Fruit fly (Drosophila melanogaster) whole organism, larva: ENCODE measurements around the gene CG15370.
A peak's percentile ranks its signal among the peaks of the same experiment; 100 is the strongest.

Experiments
- noc ChIP-seq: fragments of 200-800 bp; sonication (Bioruptor generic); optimal IDR thresholded peaks from 3 replicates; lab custom pipeline; 2019; ENCODE audit warnings: missing biosample characterization, mild to moderate bottlenecking, missing genetic modification characterization, moderate library complexity

CG15370 gene

DNA sequence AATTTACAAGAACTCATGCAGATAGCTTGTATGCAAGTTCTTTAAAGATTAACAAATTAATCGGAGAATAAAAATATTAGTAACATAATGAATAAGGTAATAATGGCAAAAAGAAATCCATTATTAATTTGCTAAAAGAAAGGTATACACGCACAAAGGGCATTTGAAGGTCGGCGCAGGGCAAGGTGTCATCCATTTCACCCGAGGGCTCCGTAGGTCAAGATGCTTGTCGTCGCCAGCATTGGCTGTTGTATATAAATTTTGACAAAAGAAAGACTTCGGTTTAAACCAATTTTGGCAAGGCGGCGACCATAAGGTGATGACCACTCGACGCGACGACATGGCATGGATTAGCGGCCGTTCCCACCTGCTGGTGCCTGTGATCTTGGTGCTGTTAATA, at the start of gene CG15370:
Gene CG15370, plus strand, starts transcription at position 301 of the 400 bp plus-strand sequence.
- no peak for TF ChIP-seq noc (tag; lab: Kevin White, UChicago)

dm6 chrX:9187429-9187828, 37.8 kb upstream of the CG15370 start:
- TF ChIP-seq noc (tag; lab: Kevin White, UChicago) = no peak

DNA sequence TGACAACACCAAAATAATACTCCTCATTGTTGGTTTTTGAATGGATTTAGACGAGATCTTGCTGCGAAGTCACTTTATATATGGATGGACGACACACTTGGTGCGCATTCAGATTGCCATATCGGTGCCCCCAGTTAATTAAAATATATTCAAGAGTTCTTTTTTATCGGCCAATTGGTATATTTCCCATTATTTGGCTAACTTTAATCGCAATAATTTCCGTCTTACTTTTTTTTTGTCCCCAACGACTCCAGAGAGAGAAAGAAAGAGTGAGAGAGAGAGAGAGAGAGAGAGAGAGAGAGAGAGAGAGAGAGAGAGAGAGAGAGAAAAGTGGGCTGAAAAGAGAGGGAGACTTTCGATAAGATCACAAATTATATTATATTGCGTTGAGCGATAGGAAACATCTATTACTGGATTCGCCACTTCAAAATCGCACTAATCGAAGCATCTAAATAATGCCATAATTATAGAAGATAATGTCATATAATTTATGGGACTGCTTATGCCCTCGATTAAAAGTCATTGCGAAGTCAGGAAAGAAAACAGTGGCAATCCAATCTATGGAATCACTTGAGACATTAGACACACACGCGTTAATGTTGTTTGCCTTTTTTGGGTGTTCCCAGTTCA, 34.6 kb upstream of the CG15370 start, which contains the start of gene CG12115:
Gene CG12115, minus strand, starts transcription at position 51 of the 630 bp plus-strand sequence.
- TF ChIP-seq noc (tag; lab: Kevin White, UChicago) = no peak

DNA sequence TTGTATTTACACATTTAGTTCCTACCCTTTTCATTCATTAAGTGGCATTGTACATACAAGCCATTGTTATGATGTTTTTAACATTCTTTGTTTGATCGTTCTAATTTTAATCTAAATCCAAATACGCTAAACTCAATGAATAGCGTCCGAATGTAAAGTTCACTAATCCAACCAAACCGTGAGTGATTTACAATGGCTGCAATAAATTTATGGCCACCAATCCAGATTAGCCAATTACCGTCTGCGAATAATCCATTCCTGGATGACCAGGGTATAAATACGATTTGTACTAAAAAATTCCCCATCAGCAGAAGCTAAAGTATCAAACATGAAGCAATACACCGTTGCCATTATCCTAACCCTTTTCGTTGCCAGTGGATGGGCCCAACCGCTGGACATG, 33.9 kb upstream of the CG15370 start, which contains the start of gene CG12057:
Gene CG12057, plus strand, starts transcription at position 301 of the 400 bp plus-strand sequence.
- no peak for TF ChIP-seq noc (tag; lab: Kevin White, UChicago)

DNA sequence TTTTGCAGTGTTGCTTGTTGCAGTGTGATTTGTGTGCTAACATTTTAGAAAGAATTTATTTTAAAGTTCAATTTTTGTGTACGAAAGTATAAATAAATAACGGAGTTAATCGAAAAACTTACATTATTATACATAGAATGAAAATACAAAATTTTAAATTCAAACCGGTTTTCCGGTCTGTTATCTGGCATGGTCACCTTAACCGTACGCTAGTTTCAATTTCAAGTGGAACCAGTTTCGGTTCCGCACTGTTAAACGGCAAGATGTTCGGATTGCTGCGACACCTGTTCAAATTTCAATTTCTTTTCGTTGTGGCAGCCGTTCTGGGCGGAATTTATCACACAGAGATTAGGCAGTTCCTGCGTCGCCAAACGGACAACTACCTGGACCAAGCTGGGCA, 32.8 kb upstream of the CG15370 start, which contains the start of gene CG12056:
Gene CG12056, plus strand, starts transcription at position 241 of the 400 bp plus-strand sequence.
- no peak for TF ChIP-seq noc (tag; lab: Kevin White, UChicago)

- TF ChIP-seq noc (tag; lab: Kevin White, UChicago) = peak; percentile 30
Observed at dm6 chrX:9193604-9194003, 31.6 kb upstream of the CG15370 start, which contains the start of gene CG12106. Gene CG12106, plus strand, starts transcription at chrX:9193898.

DNA sequence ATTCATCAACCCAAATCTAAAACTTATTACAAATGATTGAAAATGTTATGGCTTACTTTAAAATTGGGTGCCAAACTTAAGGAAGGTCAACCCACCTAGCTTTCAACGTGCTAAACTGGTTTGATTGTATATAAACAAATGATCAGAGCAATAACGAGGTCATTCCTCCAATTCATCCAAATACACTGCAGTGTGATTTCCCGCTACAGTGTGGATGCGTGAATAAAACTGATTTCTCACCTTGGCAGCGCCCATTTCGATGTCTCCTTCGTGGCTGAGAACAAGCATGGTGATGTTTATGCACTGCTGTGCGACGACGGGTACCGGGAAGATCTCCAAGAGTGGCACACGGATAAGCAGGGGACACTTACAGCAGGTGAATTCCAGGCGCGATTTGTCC, 29.9 kb upstream of the CG15370 start:
- TF ChIP-seq noc (tag; lab: Kevin White, UChicago) = no peak

- peak; percentile 68 for TF ChIP-seq noc (tag; lab: Kevin White, UChicago)
Observed at dm6 chrX:9196362-9196761, 28.9 kb upstream of the CG15370 start, which contains the start of gene CG12118. Gene CG12118, minus strand, starts transcription at chrX:9196414.

dm6 chrX:9200234-9200633, 25.0 kb upstream of the CG15370 start:
- no peak for TF ChIP-seq noc (tag; lab: Kevin White, UChicago)

DNA sequence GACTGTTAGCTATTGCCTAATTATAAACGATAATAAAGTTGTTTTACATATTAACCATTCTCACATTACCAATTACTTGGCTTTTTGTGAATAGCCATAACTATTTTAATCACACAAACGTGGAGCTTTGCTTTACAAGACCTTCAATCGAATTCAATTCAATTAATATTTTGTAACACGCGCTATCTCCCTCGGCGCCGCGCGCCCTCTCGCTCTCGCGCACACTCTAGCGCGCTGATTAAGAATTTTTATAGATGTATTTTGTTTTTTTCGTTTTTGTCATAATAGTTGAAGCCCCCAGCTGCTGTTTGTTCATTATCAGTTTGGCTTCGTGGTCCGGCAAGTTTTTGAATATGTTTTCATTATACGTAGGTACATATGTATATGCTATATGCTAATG, 24.2 kb upstream of the CG15370 start:
- TF ChIP-seq noc (tag; lab: Kevin White, UChicago) = no peak

DNA sequence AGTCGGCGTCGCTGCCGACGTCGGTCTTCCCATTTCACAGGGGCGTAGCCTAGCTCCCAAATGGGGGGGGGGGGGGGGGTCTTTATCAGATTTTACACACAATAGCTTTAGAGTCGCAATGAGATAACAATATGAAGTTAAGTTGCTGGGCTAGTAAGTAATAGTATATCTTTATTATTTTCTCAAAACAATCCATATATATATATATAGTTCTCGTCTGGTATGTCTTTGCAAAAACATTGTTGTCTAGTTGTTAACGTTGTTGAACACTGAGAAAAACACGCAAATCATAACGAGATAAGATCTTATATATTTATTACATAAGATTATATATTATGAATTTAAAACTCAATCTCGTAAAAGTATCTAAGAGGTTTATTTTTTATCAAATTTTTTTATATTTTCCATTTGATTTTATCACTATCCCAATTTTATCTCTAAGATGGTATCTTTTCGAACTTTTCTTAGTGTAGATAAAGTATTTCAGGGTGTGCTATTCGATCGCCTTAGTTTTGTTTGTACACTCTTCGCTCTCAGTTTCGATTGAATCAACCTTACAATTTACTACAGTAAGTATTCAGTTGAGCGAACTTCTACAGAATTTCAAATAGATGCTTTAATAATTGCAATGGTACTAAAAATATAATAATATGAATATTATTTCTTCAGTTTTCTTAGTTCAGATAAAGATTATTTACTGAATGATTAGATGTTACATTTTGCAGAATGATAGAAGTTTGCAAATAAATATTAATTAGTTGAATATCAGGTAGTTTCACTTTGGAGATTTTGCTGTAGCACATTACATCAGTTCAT, 23.2 kb upstream of the CG15370 start:
- peak; percentile 91 for TF ChIP-seq noc (tag; lab: Kevin White, UChicago)

- no peak for TF ChIP-seq noc (tag; lab: Kevin White, UChicago)
Observed at dm6 chrX:9210787-9211186, 14.4 kb upstream of the CG15370 start, which contains the start of gene SmydA-9. Gene SmydA-9, minus strand, starts transcription at chrX:9210887.

DNA sequence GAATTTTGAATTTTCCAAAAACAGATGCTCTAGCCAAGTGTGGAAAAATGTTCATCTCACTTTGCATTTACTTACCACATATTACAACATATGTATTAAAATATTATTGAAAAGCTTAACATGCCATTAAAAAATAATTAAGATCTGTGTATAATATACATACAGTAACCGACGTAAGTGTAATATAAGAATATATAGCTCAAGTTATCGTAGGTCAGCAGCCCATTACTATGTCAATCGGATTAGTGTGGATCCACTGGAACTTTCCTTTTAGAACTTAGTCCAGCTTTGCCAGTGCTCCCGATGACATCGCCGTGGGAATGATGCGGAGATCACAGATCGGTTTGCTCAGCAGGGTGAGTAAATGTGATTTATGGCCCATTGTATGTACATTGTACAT, 10.7 kb upstream of the CG15370 start, which contains the start of gene Obp8a:
Gene Obp8a, plus strand, starts transcription at position 301 of the 400 bp plus-strand sequence.
- TF ChIP-seq noc (tag; lab: Kevin White, UChicago) = no peak

dm6 chrX:9215485-9215884, 9.8 kb upstream of the CG15370 start, which contains the start of gene CG15368:
Gene CG15368, plus strand, starts transcription at chrX:9215785.
- TF ChIP-seq noc (tag; lab: Kevin White, UChicago) = no peak

- no peak for TF ChIP-seq noc (tag; lab: Kevin White, UChicago)
Observed at dm6 chrX:9216572-9216971, 8.7 kb upstream of the CG15370 start, which contains the start of gene CG15369. Gene CG15369, plus strand, starts transcription at chrX:9216872.

DNA sequence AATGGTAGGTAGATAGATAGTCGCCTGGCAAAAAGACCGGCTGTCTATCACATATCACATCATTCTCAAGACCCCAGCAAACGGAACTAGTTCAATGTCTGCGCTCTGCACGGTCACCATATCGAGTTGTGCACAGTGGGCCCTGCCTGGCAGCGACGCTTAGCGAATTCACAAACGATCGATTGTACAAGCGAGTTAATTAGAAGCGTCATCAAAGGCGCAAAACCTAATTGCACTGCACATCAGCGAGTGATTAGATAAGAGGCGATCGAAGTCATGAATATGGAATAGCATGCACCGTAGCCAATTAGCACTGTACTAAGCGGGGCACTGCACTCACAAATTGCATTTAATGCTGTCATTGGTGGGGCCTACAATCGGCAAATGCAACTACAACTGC, 4.8 kb upstream of the CG15370 start:
- no peak for TF ChIP-seq noc (tag; lab: Kevin White, UChicago)
